Fruit fly (Drosophila melanogaster) whole organism, embryonic: ENCODE results near the gene Pp1-87B.

ENCODE experiments used
- Aef1 ChIP-seq: fragments of 200-800 bp; sonication (Bioruptor generic); IDR thresholded peaks from 3 replicates; pipeline ENCODE4 v1.3.6; 2022; ENCODE audit warnings: missing biosample characterization, missing genetic modification characterization
- CG10274 ChIP-seq: fragments of 200-800 bp; sonication (Bioruptor generic); optimal IDR thresholded peaks from 3 replicates; lab custom pipeline; 2017; ENCODE audit warnings: missing biosample characterization, mild to moderate bottlenecking, missing genetic modification characterization
- CG10979 ChIP-seq: fragments of 200-800 bp; sonication (Bioruptor generic); optimal IDR thresholded peaks from 2 replicates; lab custom pipeline; 2018; ENCODE audit warnings: missing biosample characterization, mild to moderate bottlenecking, missing genetic modification characterization, moderate library complexity
- CG11093 ChIP-seq: fragments of 200-800 bp; sonication (Bioruptor generic); IDR thresholded peaks from 3 replicates; pipeline ENCODE4 v1.3.6; 2022; ENCODE audit warnings: missing biosample characterization, missing genetic modification characterization
- CG11456 ChIP-seq: fragments of 200-800 bp; sonication (Bioruptor generic); IDR thresholded peaks from 3 replicates; pipeline ENCODE4 v1.3.6; 2022; ENCODE audit warnings: missing biosample characterization, missing genetic modification characterization
- CG12391 ChIP-seq: fragments of 200-800 bp; sonication (Bioruptor generic); optimal IDR thresholded peaks from 3 replicates; lab custom pipeline; 2018; ENCODE audit warnings: missing biosample characterization, mild to moderate bottlenecking, missing genetic modification characterization, moderate library complexity
- CG16779 ChIP-seq: fragments of 200-800 bp; sonication (Bioruptor generic); IDR thresholded peaks from 2 replicates; pipeline ENCODE4 v1.3.6; 2022; ENCODE audit warnings: missing biosample characterization, missing genetic modification characterization
- CG16813 ChIP-seq: fragments of 200-800 bp; sonication (Bioruptor generic); IDR thresholded peaks from 3 replicates; pipeline ENCODE4 v1.3.6; 2022; ENCODE audit warnings: missing biosample characterization, missing genetic modification characterization; ENCODE audit not compliant: partially characterized antibody
- CG17186 ChIP-seq: fragments of 200-800 bp; sonication (Bioruptor generic); optimal IDR thresholded peaks from 3 replicates; lab custom pipeline; 2017; ENCODE audit warnings: missing biosample characterization, missing genetic modification reagents, missing genetic modification characterization
- CG17802 ChIP-seq: fragments of 200-800 bp; sonication (Bioruptor generic); optimal IDR thresholded peaks from 2 replicates; lab custom pipeline; 2018; ENCODE audit warnings: missing biosample characterization, mild to moderate bottlenecking, missing genetic modification characterization, moderate library complexity
- CG30403 ChIP-seq: fragments of 200-800 bp; sonication (Bioruptor generic); optimal IDR thresholded peaks from 3 replicates; lab custom pipeline; 2016; ENCODE audit warnings: missing biosample characterization, missing genetic modification characterization
- CG31441 ChIP-seq: fragments of 200-800 bp; sonication (Bioruptor generic); IDR thresholded peaks from 2 replicates; pipeline ENCODE4 v1.3.6; 2022; ENCODE audit warnings: missing biosample characterization, missing genetic modification characterization
- CG3407 ChIP-seq: fragments of 200-800 bp; sonication (Bioruptor generic); optimal IDR thresholded peaks from 2 replicates; lab custom pipeline; 2018; ENCODE audit warnings: missing biosample characterization, mild to moderate bottlenecking, missing genetic modification characterization
- CG3726 ChIP-seq: fragments of 200-800 bp; sonication (Bioruptor generic); IDR thresholded peaks from 3 replicates; pipeline ENCODE4, ENCODE4 v1.3.6; 2022; ENCODE audit warnings: missing biosample characterization, missing genetic modification characterization
- CG4282 ChIP-seq: fragments of 200-800 bp; sonication (Bioruptor generic); optimal IDR thresholded peaks from 2 replicates; lab custom pipeline; 2016; ENCODE audit warnings: missing biosample characterization, missing genetic modification characterization
- CG7556 ChIP-seq: fragments of 200-800 bp; sonication (Bioruptor generic); optimal IDR thresholded peaks from 2 replicates; lab custom pipeline; 2017; ENCODE audit warnings: missing biosample characterization, mild to moderate bottlenecking, missing genetic modification characterization
- CG7987 ChIP-seq: fragments of 200-800 bp; sonication (Bioruptor generic); optimal IDR thresholded peaks from 2 replicates; lab custom pipeline; 2018; ENCODE audit warnings: missing biosample characterization, mild to moderate bottlenecking, missing genetic modification characterization, moderate library complexity
- CG8924 ChIP-seq: fragments of 200-800 bp; optimal IDR thresholded peaks from 3 replicates; lab custom pipeline; 2019; ENCODE audit warnings: missing biosample characterization, mild to moderate bottlenecking, missing genetic modification characterization, moderate library complexity
- CG9437 ChIP-seq: fragments of 200-800 bp; sonication (Bioruptor generic); optimal IDR thresholded peaks from 2 replicates; lab custom pipeline; 2018; ENCODE audit warnings: missing biosample characterization, mild to moderate bottlenecking, missing genetic modification characterization
- CG9797 ChIP-seq: fragments of 200-800 bp; sonication (Bioruptor generic); optimal IDR thresholded peaks from 3 replicates; lab custom pipeline; 2018; ENCODE audit warnings: missing biosample characterization, mild to moderate bottlenecking, missing genetic modification characterization
- Camta ChIP-seq: fragments of 200-800 bp; sonication (Bioruptor generic); optimal IDR thresholded peaks from 2 replicates; lab custom pipeline; 2016; ENCODE audit warnings: missing biosample characterization, missing genetic modification characterization
- Dad ChIP-seq: fragments of 200-800 bp; sonication (Bioruptor generic); optimal IDR thresholded peaks from 3 replicates; lab custom pipeline; 2016; ENCODE audit warnings: missing biosample characterization, missing genetic modification characterization
- Dip3 ChIP-seq: fragments of 200-800 bp; sonication (Bioruptor generic); optimal IDR thresholded peaks from 3 replicates; lab custom pipeline; 2016; ENCODE audit warnings: missing biosample characterization, missing genetic modification characterization
- HmgZ ChIP-seq: fragments of 200-800 bp; sonication (Bioruptor generic); optimal IDR thresholded peaks from 2 replicates; lab custom pipeline; 2018; ENCODE audit warnings: missing biosample characterization, mild to moderate bottlenecking, missing genetic modification characterization
- Hr51 ChIP-seq, 2 experiments: fragments of 200-800 bp; sonication (Bioruptor generic); optimal IDR thresholded peaks; 2 replicates in 1 of 2; 3 replicates in 1 of 2; lab custom pipeline; 2016 to 2018; ENCODE audit warnings: missing biosample characterization in 2 of 2, missing genetic modification characterization in 2 of 2, mild to moderate bottlenecking in 1 of 2, moderate library complexity in 1 of 2
- Kr ChIP-seq: fragments of 200-800 bp; sonication (Bioruptor generic); optimal IDR thresholded peaks from 2 replicates; lab custom pipeline; 2017; ENCODE audit warnings: missing biosample characterization, mild to moderate bottlenecking, missing genetic modification characterization
- Lim3 ChIP-seq: fragments of 200-800 bp; sonication (Bioruptor generic); IDR thresholded peaks from 2 replicates; pipeline ENCODE4 v1.3.6; 2022; ENCODE audit warnings: missing biosample characterization, missing genetic modification characterization
- Max ChIP-seq: fragments of 200-800 bp; sonication (Bioruptor generic); optimal IDR thresholded peaks from 2 replicates; lab custom pipeline; 2016; ENCODE audit warnings: missing biosample characterization, mild to moderate bottlenecking, missing genetic modification characterization
- NC2β ChIP-seq: fragments of 200-800 bp; sonication (Bioruptor generic); optimal IDR thresholded peaks from 2 replicates; lab custom pipeline; 2016; ENCODE audit warnings: missing biosample characterization, missing genetic modification characterization
- PHDP ChIP-seq: fragments of 200-800 bp; sonication (Bioruptor generic); optimal IDR thresholded peaks from 3 replicates; lab custom pipeline; 2018; ENCODE audit warnings: missing biosample characterization, mild to moderate bottlenecking, missing genetic modification characterization, moderate library complexity
- Ravus ChIP-seq: fragments of 200-800 bp; sonication (Bioruptor generic); IDR thresholded peaks from 2 replicates; pipeline ENCODE4 v1.3.6; 2022; ENCODE audit warnings: missing biosample characterization, missing genetic modification characterization
- Rfx ChIP-seq: fragments of 200-800 bp; sonication (Bioruptor generic); IDR thresholded peaks from 2 replicates; pipeline ENCODE4 v1.3.6; 2022; ENCODE audit warnings: missing biosample characterization, missing genetic modification characterization
- Scr ChIP-seq: fragments of 200-800 bp; sonication (Bioruptor generic); IDR thresholded peaks from 2 replicates; pipeline ENCODE4 v1.3.6; 2022; ENCODE audit warnings: missing biosample characterization, missing genetic modification characterization; ENCODE audit not compliant: partially characterized antibody
- Sin3A ChIP-seq: fragments of >200 bp; optimal IDR thresholded peaks from 2 replicates; lab custom pipeline; 2018
- Stat92E ChIP-seq, 3 experiments: fragments of >200 bp in 2 of 3; fragments of 200-800 bp in 1 of 3; sonication (Bioruptor generic) in 1 of 3; optimal IDR thresholded peaks; 2 replicates each; lab custom pipeline; 2017 to 2019; ENCODE audit warnings: missing biosample characterization in 3 of 3, missing genetic modification characterization in 3 of 3, mild to moderate bottlenecking in 1 of 3, moderate library complexity in 1 of 3
- ac ChIP-seq: fragments of 200-800 bp; sonication (Bioruptor generic); optimal IDR thresholded peaks from 3 replicates; lab custom pipeline; 2017; ENCODE audit warnings: missing biosample characterization, mild to moderate bottlenecking, missing genetic modification characterization
- ems ChIP-seq: fragments of 200-800 bp; sonication (Bioruptor generic); optimal IDR thresholded peaks from 3 replicates; lab custom pipeline; 2016; ENCODE audit warnings: missing biosample characterization, missing genetic modification characterization
- fru ChIP-seq: fragments of >200 bp; optimal IDR thresholded peaks from 2 replicates; lab custom pipeline; 2017
- inv ChIP-seq: fragments of 200-800 bp; sonication (Bioruptor generic); IDR thresholded peaks from 2 replicates; pipeline ENCODE4 v1.3.6; 2022; ENCODE audit warnings: missing biosample characterization, missing genetic modification characterization; ENCODE audit not compliant: partially characterized antibody
- kah ChIP-seq: fragments of 200-800 bp; sonication (Bioruptor generic); optimal IDR thresholded peaks from 2 replicates; lab custom pipeline; 2018; ENCODE audit warnings: missing biosample characterization, mild to moderate bottlenecking, missing genetic modification characterization
- lilli ChIP-seq: fragments of 200-800 bp; sonication (Bioruptor generic); optimal IDR thresholded peaks from 3 replicates; lab custom pipeline; 2016; ENCODE audit warnings: missing biosample characterization, missing genetic modification characterization
- nerfin-2 ChIP-seq: fragments of 200-800 bp; sonication (Bioruptor generic); IDR thresholded peaks from 2 replicates; pipeline ENCODE4 v1.3.6; 2022; ENCODE audit warnings: missing biosample characterization, missing genetic modification characterization; ENCODE audit not compliant: partially characterized antibody
- onecut ChIP-seq: fragments of 200-800 bp; sonication (Bioruptor generic); IDR thresholded peaks from 2 replicates; pipeline ENCODE4 v1.3.6; 2022; ENCODE audit warnings: missing biosample characterization, missing genetic modification characterization
- p53 ChIP-seq: fragments of 200-800 bp; sonication (Bioruptor generic); optimal IDR thresholded peaks from 2 replicates; lab custom pipeline; 2016; ENCODE audit warnings: missing biosample characterization, missing genetic modification characterization
- schlank ChIP-seq: fragments of 200-800 bp; sonication (Bioruptor generic); optimal IDR thresholded peaks from 2 replicates; lab custom pipeline; 2018; ENCODE audit warnings: missing biosample characterization, mild to moderate bottlenecking, missing genetic modification characterization
- ssp ChIP-seq: fragments of 200-800 bp; sonication (Bioruptor generic); IDR thresholded peaks from 2 replicates; pipeline ENCODE4 v1.3.6; 2022; ENCODE audit warnings: missing biosample characterization, missing genetic modification characterization
- stc ChIP-seq: fragments of 200-800 bp; sonication (Bioruptor generic); IDR thresholded peaks from 2 replicates; pipeline ENCODE4 v1.3.6; 2022; ENCODE audit warnings: missing biosample characterization, missing genetic modification characterization
- sug ChIP-seq: fragments of 200-800 bp; optimal IDR thresholded peaks from 2 replicates; lab custom pipeline; 2019; ENCODE audit warnings: missing biosample characterization, mild to moderate bottlenecking, missing genetic modification characterization, moderate library complexity
- tap ChIP-seq: fragments of 200-800 bp; optimal IDR thresholded peaks from 3 replicates; lab custom pipeline; 2019; ENCODE audit warnings: missing biosample characterization, mild to moderate bottlenecking, missing genetic modification characterization, moderate library complexity
- trh ChIP-seq: fragments of 200-800 bp; sonication (Bioruptor generic); optimal IDR thresholded peaks from 2 replicates; lab custom pipeline; 2016; ENCODE audit warnings: missing biosample characterization, missing genetic modification characterization
- wor ChIP-seq: fragments of 200-800 bp; sonication (Bioruptor generic); IDR thresholded peaks from 2 replicates; pipeline ENCODE4 v1.3.6; 2022; ENCODE audit warnings: missing biosample characterization, missing genetic modification characterization

Pp1-87B gene

DNA sequence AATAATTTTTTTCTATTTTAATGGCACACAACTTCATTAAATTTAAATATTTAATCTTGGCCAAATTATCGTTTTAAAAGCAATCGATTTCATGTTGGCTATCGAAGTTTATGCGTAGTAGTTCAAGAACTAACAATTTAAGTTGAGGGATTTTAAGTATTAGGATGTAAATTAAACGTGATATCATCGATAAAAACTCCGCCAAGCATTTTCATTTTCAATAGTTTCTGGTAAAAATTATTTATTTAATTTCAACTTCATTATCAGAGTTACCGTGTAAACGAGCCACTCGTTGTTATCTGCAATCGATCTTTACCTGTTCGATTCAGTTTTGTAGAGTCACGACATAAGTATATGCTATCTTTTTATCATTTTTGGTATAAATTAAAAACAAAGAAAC lies 22.8 kb downstream of the Pp1-87B start (continued):
- TF ChIP-seq sug (tag; lab: Kevin White, UChicago) (peak; percentile 97), stc (GFP tag; lab: Robert Waterston, UW) (peak; percentile 97), Rfx (GFP tag; lab: Robert Waterston, UW) (peak; percentile 97), HmgZ (tag; lab: Kevin White, UChicago) (peak; percentile 98), CG31441 (GFP tag; lab: Robert Waterston, UW) (peak; percentile 99), Ravus (GFP tag; lab: Robert Waterston, UW) (peak; percentile 86), CG10979 (tag; lab: Kevin White, UChicago) (peak; percentile 99), CG30403 (GFP tag; lab: Kevin White, UChicago) (peak; percentile 96), CG11093 (peak; percentile 84), Kr (peak; percentile 36), Sin3A (no peak), ssp (peak; percentile 76), PHDP (tag; lab: Kevin White, UChicago) (peak; percentile 99), CG16779 (peak; percentile 92), fru (lab: Kevin White, UChicago) (no peak), p53 (GFP tag; lab: Kevin White, UChicago) (peak; percentile 80), CG17186 (GFP tag; lab: Kevin White, UChicago) (peak; percentile 97), ac (GFP tag; lab: Kevin White, UChicago) (peak; percentile 95), inv (GFP tag; lab: Robert Waterston, UW) (no peak), wor (GFP tag; lab: Robert Waterston, UW) (peak; percentile 92), CG11456 (GFP tag; lab: Robert Waterston, UW) (peak; percentile 93; the same call in 2 of the 3 replicates), nerfin-2 (GFP tag; lab: Robert Waterston, UW) (no peak), onecut (GFP tag; lab: Robert Waterston, UW) (peak; percentile 97), Camta (GFP tag; lab: Kevin White, UChicago) (peak; percentile 96), tap (tag; lab: Kevin White, UChicago) (peak; percentile 99), Aef1 (GFP tag; lab: Robert Waterston, UW) (peak; percentile 95), Stat92E (GFP tag; optimal IDR thresholded peaks at IDR 0.05; lab: Kevin White, UChicago) (peak in 1 of 3 experiments; percentile 95), Scr (GFP tag; lab: Robert Waterston, UW) (peak; percentile 51), CG9797 (GFP tag; lab: Kevin White, UChicago) (peak; percentile 41), Lim3 (GFP tag; lab: Robert Waterston, UW) (peak; percentile 88), CG4282 (GFP tag; lab: Kevin White, UChicago) (peak; percentile 76), CG3726 (GFP tag; lab: Robert Waterston, UW) (peak; percentile 89), ems (GFP tag; lab: Kevin White, UChicago) (peak; percentile 97), Dad (GFP tag; lab: Kevin White, UChicago) (peak; percentile 94), NC2β (GFP tag; lab: Kevin White, UChicago) (peak; percentile 99), CG3407 (GFP tag; lab: Kevin White, UChicago) (peak; percentile 95), kah (GFP tag; lab: Kevin White, UChicago) (peak; percentile 97), CG7556 (peak; percentile 95), CG9437 (GFP tag; lab: Kevin White, UChicago) (peak; percentile 92), lilli (GFP tag; lab: Kevin White, UChicago) (peak; percentile 96), schlank (tag; lab: Kevin White, UChicago) (peak; percentile 94), Dip3 (GFP tag; lab: Kevin White, UChicago) (peak; percentile 91), CG8924 (peak; percentile 99), trh (GFP tag; lab: Kevin White, UChicago) (peak; percentile 91), CG7987 (GFP tag; lab: Kevin White, UChicago) (peak; percentile 96), CG16813 (0 out of 3 replicates have a peak, but pooled peaks have one; percentile 32), CG12391 (peak; percentile 99), CG17802 (tag; lab: Kevin White, UChicago) (peak; percentile 89), Hr51 (GFP tag; optimal IDR thresholded peaks at IDR 0.05; lab: Kevin White, UChicago) (peak; percentile 92 to 99), Max (GFP tag; lab: Kevin White, UChicago) (peak; percentile 100), CG10274 (peak; percentile 95)
